Fruit fly (Drosophila melanogaster): ENCODE data around the gene CG2225.
A peak's percentile ranks its signal among the peaks of the same experiment; 100 is the strongest.

CG2225 gene

DNA sequence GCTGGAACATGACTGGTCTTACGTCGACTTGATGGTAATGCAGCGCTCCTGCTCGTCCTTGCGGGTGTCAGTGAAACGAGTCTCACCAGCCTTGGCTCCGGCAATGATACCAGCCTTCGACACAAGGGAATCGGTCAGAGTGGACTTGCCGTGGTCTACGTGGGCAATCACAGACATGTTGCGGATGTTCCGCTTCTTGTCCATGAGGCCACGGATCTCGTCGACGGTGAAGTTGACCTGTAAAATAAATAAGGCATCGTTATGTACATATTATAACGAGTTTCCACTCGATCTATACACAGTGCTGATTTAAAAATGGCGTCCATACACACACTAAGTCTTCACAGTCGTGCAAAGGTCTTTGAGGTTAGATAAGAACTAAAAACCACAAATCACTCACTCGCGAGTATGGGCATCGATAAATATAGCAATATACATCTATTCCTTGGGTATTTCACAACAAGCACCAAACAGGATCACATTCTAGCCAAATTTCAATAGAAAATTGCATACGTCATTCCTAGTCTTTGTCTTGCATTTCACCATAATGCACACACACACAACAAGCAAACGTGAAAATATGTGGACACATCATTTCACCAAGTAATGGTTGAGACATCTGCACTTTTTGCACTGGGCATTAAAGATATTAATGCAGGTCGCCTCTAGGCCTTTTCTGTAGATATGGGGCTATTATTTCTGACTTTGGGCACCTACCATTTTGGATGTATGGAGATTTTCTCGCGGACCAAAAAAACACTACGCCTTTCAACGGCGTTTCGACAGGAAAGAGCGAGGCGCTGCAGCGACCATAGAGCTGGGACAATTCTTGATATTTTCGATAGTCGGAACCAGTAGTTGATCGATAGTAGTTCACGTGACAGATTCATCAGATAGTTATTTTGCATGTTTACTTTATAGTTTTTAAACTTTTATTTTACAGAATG lies 4.3 kb upstream of the CG2225 start, which contains the start of gene eEF2 (continued):
- TF ChIP-seq Dek (tag; optimal IDR thresholded peaks at IDR 0.05) (peak; percentile 66), Dll (GFP tag; IDR thresholded peaks at IDR 0.05; ENCODE audit: partially characterized antibody) (peak; percentile 92), Med (GFP tag) (peak; percentile 97), Antp (GFP tag; optimal IDR thresholded peaks at IDR 0.05) (peak; percentile 43), vnd (GFP tag; IDR thresholded peaks at IDR 0.05; ENCODE audit: partially characterized antibody) (peak; percentile 89), CG6683 (GFP tag; optimal IDR thresholded peaks at IDR 0.05) (peak; percentile 28), CG12391 (tag; optimal IDR thresholded peaks at IDR 0.05) (peak; percentile 86), CG1647 (GFP tag; optimal IDR thresholded peaks at IDR 0.05) (peak; percentile 8), CG10147 (GFP tag; optimal IDR thresholded peaks at IDR 0.05) (peak; percentile 62), CHES-1-like (GFP tag; optimal IDR thresholded peaks at IDR 0.05) (peak; percentile 71), gro (GFP tag; optimal IDR thresholded peaks at IDR 0.05) (peak; percentile 68), Awh (GFP tag; IDR thresholded peaks at IDR 0.05) (no peak), peb (GFP tag; IDR thresholded peaks at IDR 0.05) (peak; percentile 56; the same call in 1 of the 2 replicates), phol (tag; optimal IDR thresholded peaks at IDR 0.05) (peak; percentile 82), CG17802 (tag; optimal IDR thresholded peaks at IDR 0.05) (peak; percentile 39), MESR4 (GFP tag; optimal IDR thresholded peaks at IDR 0.05) (peak; percentile 98), CG10654 (GFP tag; optimal IDR thresholded peaks at IDR 0.05) (peak; percentile 65), ham (GFP tag; IDR thresholded peaks at IDR 0.05) (no peak), CG10959 (GFP tag; IDR thresholded peaks at IDR 0.05) (peak; percentile 12; the same call in 1 of the 2 replicates), mam (GFP tag; optimal IDR thresholded peaks at IDR 0.05) (peak; percentile 71), jumu (GFP tag; optimal IDR thresholded peaks at IDR 0.05) (peak; percentile 38), Lpt (GFP tag; optimal IDR thresholded peaks at IDR 0.05) (no peak), mld (GFP tag; IDR thresholded peaks at IDR 0.05; ENCODE audit: partially characterized antibody) (peak; percentile 89), CG15514 (GFP tag; optimal IDR thresholded peaks at IDR 0.05) (peak; percentile 99), HHEX (GFP tag; optimal IDR thresholded peaks at IDR 0.05) (peak; percentile 78), Poxn (GFP tag; IDR thresholded peaks at IDR 0.05) (no peak), CG13424 (tag; optimal IDR thresholded peaks at IDR 0.05) (peak; percentile 46), hbn (GFP tag; IDR thresholded peaks at IDR 0.05; ENCODE audit: partially characterized antibody) (peak; percentile 78), bsh (GFP tag; optimal IDR thresholded peaks at IDR 0.05) (peak in 1 of 2 experiments; percentile 66), lola (GFP tag; optimal IDR thresholded peaks at IDR 0.05) (no peak), chn (GFP tag; optimal IDR thresholded peaks at IDR 0.05) (peak; percentile 65), NfI (GFP tag; optimal IDR thresholded peaks at IDR 0.05) (peak; percentile 91), B-H2 (GFP tag; optimal IDR thresholded peaks at IDR 0.05) (peak; percentile 94), Ptx1 (GFP tag; IDR thresholded peaks at IDR 0.05) (no peak; the same call in 1 of the 2 replicates), repo (GFP tag; optimal IDR thresholded peaks at IDR 0.05) (peak; percentile 72), CG11695 (GFP tag; IDR thresholded peaks at IDR 0.05) (peak; percentile 56; the same call in 1 of the 3 replicates), jigr1 (GFP tag; IDR thresholded peaks at IDR 0.05) (peak; percentile 73; the same call in 1 of the 3 replicates), chm (GFP tag; IDR thresholded peaks at IDR 0.05) (peak; percentile 95), kah (GFP tag; optimal IDR thresholded peaks at IDR 0.05) (peak; percentile 65), CG2120 (GFP tag; optimal IDR thresholded peaks at IDR 0.05) (peak; percentile 55), dati (GFP tag; IDR thresholded peaks at IDR 0.05) (no peak), CG12769 (tag; optimal IDR thresholded peaks at IDR 0.05) (peak; percentile 72), Kr (GFP tag; optimal IDR thresholded peaks at IDR 0.05) (no peak), CG3995 (GFP tag; optimal IDR thresholded peaks at IDR 0.05) (peak; percentile 91), gce (GFP tag; IDR thresholded peaks at IDR 0.05) (peak; percentile 72; the same call in 2 of the 3 replicates), Nf-YA (GFP tag; IDR thresholded peaks at IDR 0.05) (peak; percentile 46), disco-r (GFP tag; optimal IDR thresholded peaks at IDR 0.05) (peak; percentile 80)

Data from whole organism, embryonic.